Fruit fly (Drosophila melanogaster) S2 (cell line): ENCODE data around the gene Acbp3.

ENCODE experiments used
- CG8478 ChIP-seq: fragments of >200 bp; optimal IDR thresholded peaks from 2 replicates; lab custom pipeline; 2018
- CTCF ChIP-seq, 2 experiments: fragments of >200 bp; optimal IDR thresholded peaks; 2 replicates each; lab custom pipeline; 2018

dm6 chr3L:7150850-7151249 lies 20.2 kb downstream of the Acbp3 start:
- TF ChIP-seq CTCF (optimal IDR thresholded peaks at IDR 0.05; lab: Kevin White, UChicago) = no peak
- TF ChIP-seq CG8478 = no peak
